Worm (Caenorhabditis elegans): ENCODE data around the gene calf-1.

- TF ChIP-seq ama-1 (optimal IDR thresholded peaks at IDR 0.05) (no peak), tbx-37 (GFP tag; conservative IDR thresholded peaks at IDR 0.05) (no peak), ceh-36 (tag; optimal IDR thresholded peaks at IDR 0.05) (no peak), pes-1 (GFP tag; IDR thresholded peaks at IDR 0.05) (no peak)
Measured at ce11 chrV:20479013-20479739, at the start of gene calf-1, which contains the start of gene rpl-2.

Data from whole organism, early embryonic.